Worm (Caenorhabditis elegans) whole organism, L2 larva: ENCODE measurements around the gene tre-4.

Experiments used
- C34F6.9 ChIP-seq: fragments of 150-350 bp; optimal IDR thresholded peaks from 2 replicates; lab custom pipeline; 2014; ENCODE audit warnings: missing biosample characterization, missing genetic modification characterization
- F13H6.1 ChIP-seq: sonication (generic microtip); optimal IDR thresholded peaks from 2 replicates; lab custom pipeline; 2016; ENCODE audit warnings: missing genetic modification characterization, missing compliant biosample characterization
- R02D3.7 ChIP-seq: fragments of 150-350 bp; optimal IDR thresholded peaks from 2 replicates; lab custom pipeline; 2014; ENCODE audit warnings: missing biosample characterization, missing genetic modification characterization
- Y55F3AM.14 ChIP-seq: fragments of 200-800 bp; sonication (Bioruptor generic); optimal IDR thresholded peaks from 2 replicates; lab custom pipeline; 2018; ENCODE audit warnings: mild to moderate bottlenecking, missing genetic modification characterization, missing compliant biosample characterization
- ZK546.5 ChIP-seq: sonication (generic microtip); optimal IDR thresholded peaks from 2 replicates; lab custom pipeline; 2017; ENCODE audit warnings: missing biosample characterization, missing genetic modification characterization
- alr-1 ChIP-seq: fragments of 150-350 bp; optimal IDR thresholded peaks from 2 replicates; lab custom pipeline; 2014; ENCODE audit warnings: missing biosample characterization, missing genetic modification characterization
- aly-2 ChIP-seq: fragments of 150-350 bp; optimal IDR thresholded peaks from 2 replicates; lab custom pipeline; 2014; ENCODE audit warnings: missing biosample characterization, missing genetic modification characterization
- ama-1 ChIP-seq: fragments of 150-350 bp; optimal IDR thresholded peaks from 2 replicates; lab custom pipeline; 2018; ENCODE audit warnings: inconsistent platforms
- blmp-1 ChIP-seq: sonication (generic microtip); optimal IDR thresholded peaks from 2 replicates; lab custom pipeline; 2017; ENCODE audit warnings: missing genetic modification characterization, mild to moderate bottlenecking, missing compliant biosample characterization, antibody characterized with exemption, moderate library complexity; ENCODE audit not compliant: insufficient read depth
- ceh-16 ChIP-seq: fragments of 150-350 bp; optimal IDR thresholded peaks from 2 replicates; lab custom pipeline; 2014; ENCODE audit warnings: missing biosample characterization, missing genetic modification characterization
- ceh-82 ChIP-seq: fragments of 150-350 bp; optimal IDR thresholded peaks from 2 replicates; lab custom pipeline; 2014; ENCODE audit warnings: missing biosample characterization, missing genetic modification characterization
- crh-2 ChIP-seq: sonication (generic microtip); optimal IDR thresholded peaks from 2 replicates; lab custom pipeline; 2017; ENCODE audit warnings: missing biosample characterization, missing genetic modification characterization
- dmd-4 ChIP-seq: sonication (generic microtip); optimal IDR thresholded peaks from 2 replicates; lab custom pipeline; 2017; ENCODE audit warnings: missing biosample characterization, missing genetic modification characterization
- egl-27 ChIP-seq: sonication (generic microtip); optimal IDR thresholded peaks from 3 replicates; lab custom pipeline; 2017; ENCODE audit warnings: missing biosample characterization, missing genetic modification reagents, missing genetic modification characterization
- elt-1 ChIP-seq: fragments of 150-350 bp; optimal IDR thresholded peaks from 2 replicates; lab custom pipeline; 2014; ENCODE audit warnings: missing biosample characterization, missing genetic modification characterization
- elt-3 ChIP-seq: sonication (generic microtip); optimal IDR thresholded peaks from 2 replicates; lab custom pipeline; 2017; ENCODE audit warnings: missing biosample characterization, missing genetic modification characterization
- fos-1 ChIP-seq: fragments of 150-350 bp; optimal IDR thresholded peaks from 2 replicates; lab custom pipeline; 2014; ENCODE audit warnings: missing biosample characterization, missing genetic modification characterization
- gmeb-1 ChIP-seq: fragments of 150-350 bp; optimal IDR thresholded peaks from 2 replicates; lab custom pipeline; 2014; ENCODE audit warnings: missing biosample characterization, missing genetic modification characterization
- lin-11 ChIP-seq: fragments of 150-350 bp; sonication (generic microtip); optimal IDR thresholded peaks from 2 replicates; lab custom pipeline; 2014; ENCODE audit warnings: missing biosample characterization, missing genetic modification characterization, inconsistent platforms, mixed read lengths
- lin-13 ChIP-seq: fragments of 150-350 bp; optimal IDR thresholded peaks from 2 replicates; lab custom pipeline; 2014; ENCODE audit warnings: missing biosample characterization, missing genetic modification reagents, missing genetic modification characterization
- lin-39 ChIP-seq: fragments of 150-350 bp; optimal IDR thresholded peaks from 2 replicates; lab custom pipeline; 2014; ENCODE audit warnings: missing biosample characterization, missing genetic modification reagents, missing genetic modification characterization
- lsy-2 ChIP-seq, 2 experiments: fragments of 150-350 bp in 1 of 2; sonication (generic microtip) in 1 of 2; optimal IDR thresholded peaks; 2 replicates each; lab custom pipeline; 2014 to 2017; ENCODE audit warnings: missing biosample characterization in 2 of 2, missing genetic modification characterization in 2 of 2
- mab-5 ChIP-seq: fragments of 150-350 bp; optimal IDR thresholded peaks from 2 replicates; lab custom pipeline; 2014; ENCODE audit warnings: missing biosample characterization, missing genetic modification characterization
- mbf-1 ChIP-seq: sonication (generic microtip); optimal IDR thresholded peaks from 2 replicates; lab custom pipeline; 2017; ENCODE audit warnings: missing biosample characterization, missing genetic modification characterization
- nhr-10 ChIP-seq: sonication (generic microtip); optimal IDR thresholded peaks from 2 replicates; lab custom pipeline; 2017; ENCODE audit warnings: missing biosample characterization, missing genetic modification characterization
- nhr-11 ChIP-seq: fragments of 150-350 bp; optimal IDR thresholded peaks from 2 replicates; lab custom pipeline; 2014; ENCODE audit warnings: missing biosample characterization, missing genetic modification characterization
- nhr-12 ChIP-seq: fragments of 150-350 bp; optimal IDR thresholded peaks from 2 replicates; lab custom pipeline; 2014; ENCODE audit warnings: missing biosample characterization, missing genetic modification characterization
- nhr-129 ChIP-seq: fragments of 150-350 bp; optimal IDR thresholded peaks from 2 replicates; lab custom pipeline; 2014; ENCODE audit warnings: missing biosample characterization, missing genetic modification characterization
- nhr-21 ChIP-seq: fragments of 150-350 bp; optimal IDR thresholded peaks from 2 replicates; lab custom pipeline; 2014; ENCODE audit warnings: missing biosample characterization, missing genetic modification characterization
- nhr-23 ChIP-seq: fragments of 150-350 bp; optimal IDR thresholded peaks from 2 replicates; lab custom pipeline; 2014; ENCODE audit warnings: missing biosample characterization, missing genetic modification reagents, missing genetic modification characterization
- nhr-237 ChIP-seq: fragments of 150-350 bp; optimal IDR thresholded peaks from 2 replicates; lab custom pipeline; 2014; ENCODE audit warnings: missing biosample characterization, missing genetic modification characterization
- nhr-25 ChIP-seq: fragments of 150-350 bp; sonication (generic microtip); optimal IDR thresholded peaks from 3 replicates; lab custom pipeline; 2014; ENCODE audit warnings: missing biosample characterization, missing genetic modification characterization
- nhr-6 ChIP-seq: fragments of 150-350 bp; optimal IDR thresholded peaks from 2 replicates; lab custom pipeline; 2014; ENCODE audit warnings: missing biosample characterization, missing genetic modification characterization
- nhr-77 ChIP-seq: fragments of 150-350 bp; optimal IDR thresholded peaks from 2 replicates; lab custom pipeline; 2014; ENCODE audit warnings: missing biosample characterization, missing genetic modification characterization
- peb-1 ChIP-seq: fragments of 150-350 bp; optimal IDR thresholded peaks from 2 replicates; lab custom pipeline; 2014; ENCODE audit warnings: missing biosample characterization, missing genetic modification characterization
- sem-4 ChIP-seq: fragments of 150-350 bp; optimal IDR thresholded peaks from 2 replicates; lab custom pipeline; 2014; ENCODE audit warnings: missing biosample characterization, missing genetic modification reagents, missing genetic modification characterization
- skn-1 ChIP-seq: sonication (generic microtip); optimal IDR thresholded peaks from 2 replicates; lab custom pipeline; 2017; ENCODE audit warnings: missing biosample characterization, missing genetic modification characterization
- sma-3 ChIP-seq: sonication (generic microtip); optimal IDR thresholded peaks from 2 replicates; lab custom pipeline; 2016; ENCODE audit warnings: missing genetic modification reagents, missing genetic modification characterization, missing compliant biosample characterization
- sma-9 ChIP-seq, 2 experiments: fragments of 150-350 bp in 1 of 2; sonication (generic microtip) in 1 of 2; optimal IDR thresholded peaks; 2 replicates each; lab custom pipeline; 2014 to 2016; ENCODE audit warnings: missing genetic modification characterization in 2 of 2, mild to moderate bottlenecking in 1 of 2, missing biosample characterization in 1 of 2, missing compliant biosample characterization in 1 of 2, missing genetic modification reagents in 1 of 2, moderate library complexity in 1 of 2
- snpc-4 ChIP-seq: fragments of 150-350 bp; optimal IDR thresholded peaks from 2 replicates; lab custom pipeline; 2014; ENCODE audit warnings: missing biosample characterization, missing genetic modification characterization
- unc-39 ChIP-seq: fragments of 150-350 bp; optimal IDR thresholded peaks from 2 replicates; lab custom pipeline; 2014; ENCODE audit warnings: missing biosample characterization, missing genetic modification characterization
- unc-55 ChIP-seq: fragments of 150-350 bp; sonication (generic microtip); optimal IDR thresholded peaks from 3 replicates; lab custom pipeline; 2014; ENCODE audit warnings: missing biosample characterization, missing genetic modification reagents, missing genetic modification characterization
- unc-62 ChIP-seq: fragments of 150-350 bp; optimal IDR thresholded peaks from 2 replicates; lab custom pipeline; 2014; ENCODE audit warnings: missing biosample characterization, missing genetic modification reagents, missing genetic modification characterization
- zag-1 ChIP-seq: fragments of 150-350 bp; optimal IDR thresholded peaks from 2 replicates; lab custom pipeline; 2014; ENCODE audit warnings: missing biosample characterization, missing genetic modification characterization
- ztf-1 ChIP-seq: fragments of 200-800 bp; sonication (Bioruptor generic); conservative IDR thresholded peaks from 2 replicates; pipeline ENCODE4 v1.3.6; 2022; ENCODE audit warnings: missing genetic modification characterization, missing compliant biosample characterization
- ztf-11 ChIP-seq: sonication (generic microtip); optimal IDR thresholded peaks from 2 replicates; lab custom pipeline; 2017; ENCODE audit warnings: missing biosample characterization, missing genetic modification characterization

tre-4 gene

DNA sequence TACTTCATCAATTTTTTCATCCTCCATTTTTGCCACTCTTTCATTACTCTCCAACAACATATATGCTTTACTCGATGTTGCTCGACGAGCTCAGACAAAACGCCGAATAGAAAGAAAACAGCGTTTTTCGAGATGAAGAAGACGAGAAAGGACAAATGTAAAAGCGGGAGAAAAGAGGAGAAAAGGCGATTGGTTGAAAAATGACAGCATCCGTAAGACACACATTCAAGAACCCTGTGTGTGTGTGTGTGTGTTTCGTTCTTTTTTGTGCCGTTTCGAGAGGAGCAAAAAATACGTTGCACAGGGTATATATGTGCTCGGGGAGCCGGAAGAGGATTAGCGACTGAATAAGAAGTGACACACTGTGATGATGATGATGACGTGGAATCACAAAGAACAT lies 21.8 kb downstream of the tre-4 start:
- TF ChIP-seq mbf-1 (tag; lab: Kevin White, UChicago), result no peak
- no peak for TF ChIP-seq sma-9 (GFP tag; optimal IDR thresholded peaks at IDR 0.05; lab: Kevin White, UChicago)
- no peak for TF ChIP-seq sma-9 (tag; optimal IDR thresholded peaks at IDR 0.05; lab: Kevin White, UChicago)
- TF ChIP-seq nhr-10 (tag; lab: Kevin White, UChicago), result no peak
- TF ChIP-seq nhr-77, result no peak
- TF ChIP-seq sem-4 (tag; lab: Kevin White, UChicago), result no peak
- TF ChIP-seq unc-39 (tag; lab: Kevin White, UChicago), result no peak
- no peak for TF ChIP-seq ztf-11 (tag; lab: Kevin White, UChicago)
- TF ChIP-seq elt-3 (tag; lab: Kevin White, UChicago), result no peak
- no peak for TF ChIP-seq F13H6.1
- TF ChIP-seq zag-1, result peak; percentile 30
- TF ChIP-seq Y55F3AM.14, result no peak
- TF ChIP-seq nhr-11, result no peak
- TF ChIP-seq ama-1, result no peak
- no peak for TF ChIP-seq dmd-4 (tag; lab: Kevin White, UChicago)
- no peak for TF ChIP-seq nhr-23 (tag; lab: Kevin White, UChicago)
- no peak for TF ChIP-seq lin-13 (GFP tag; lab: Kevin White, UChicago)
- no peak for TF ChIP-seq nhr-129 (tag; lab: Kevin White, UChicago)
- TF ChIP-seq egl-27 (tag; lab: Kevin White, UChicago), result no peak
- peak; percentile 26 for TF ChIP-seq mab-5 (tag; lab: Kevin White, UChicago)
- no peak for TF ChIP-seq nhr-12 (tag; lab: Kevin White, UChicago)
- TF ChIP-seq snpc-4, result no peak
- no peak for TF ChIP-seq R02D3.7 (tag; lab: Kevin White, UChicago)
- peak; percentile 74 for TF ChIP-seq unc-55 (GFP tag; lab: Kevin White, UChicago)
- TF ChIP-seq fos-1 (tag; lab: Kevin White, UChicago), result no peak
- no peak for TF ChIP-seq lin-11 (tag; lab: Kevin White, UChicago)
- no peak for TF ChIP-seq ZK546.5 (tag; lab: Kevin White, UChicago)
- TF ChIP-seq gmeb-1 (tag; lab: Kevin White, UChicago), result no peak
- no peak for TF ChIP-seq nhr-21
- TF ChIP-seq ceh-82 (tag; lab: Kevin White, UChicago), result no peak
- TF ChIP-seq C34F6.9 (tag; lab: Kevin White, UChicago), result peak; percentile 17
- TF ChIP-seq lsy-2 (tag; optimal IDR thresholded peaks at IDR 0.05; lab: Kevin White, UChicago), result peak in 1 of 2 experiments; percentile 25
- TF ChIP-seq aly-2, result no peak
- TF ChIP-seq unc-62 (GFP tag; lab: Kevin White, UChicago), result no peak
- TF ChIP-seq lin-39 (tag; lab: Kevin White, UChicago), result peak; percentile 30
- no peak for TF ChIP-seq skn-1
- TF ChIP-seq elt-1 (tag; lab: Kevin White, UChicago), result no peak
- no peak for TF ChIP-seq ceh-16 (tag; lab: Kevin White, UChicago)
- TF ChIP-seq ztf-1 (GFP tag; lab: Robert Waterston, UW), result no peak
- TF ChIP-seq alr-1, result no peak
- TF ChIP-seq blmp-1, result no peak
- TF ChIP-seq nhr-6, result no peak
- TF ChIP-seq nhr-25 (tag; lab: Kevin White, UChicago), result no peak
- no peak for TF ChIP-seq peb-1
- TF ChIP-seq nhr-237, result no peak
- TF ChIP-seq sma-3, result no peak
- peak; percentile 37 for TF ChIP-seq crh-2 (tag; lab: Kevin White, UChicago)

DNA sequence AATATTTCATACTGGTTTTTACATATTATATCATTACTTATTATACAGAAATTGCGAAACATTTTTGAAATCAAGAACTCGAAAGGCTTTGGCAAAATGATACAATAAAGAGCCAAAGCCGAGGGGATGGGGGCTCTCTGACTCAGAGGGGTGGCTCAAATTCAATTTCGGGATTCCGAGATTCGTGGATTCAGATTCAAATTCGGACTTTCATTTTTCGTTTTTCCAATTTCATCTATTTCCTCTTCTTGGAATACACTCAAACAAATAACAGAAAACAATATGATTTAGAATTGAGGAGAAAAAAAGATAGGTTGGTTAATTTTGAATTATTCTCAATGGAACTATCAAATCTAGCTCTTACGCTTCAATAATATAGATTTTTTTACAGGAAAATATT lies 27.1 kb downstream of the tre-4 start:
- TF ChIP-seq lin-11 (tag; lab: Kevin White, UChicago) (no peak), sem-4 (tag; lab: Kevin White, UChicago) (peak; percentile 2)
